Worm (Caenorhabditis elegans) whole organism, mixed stage, embryonic: ENCODE measurements around the gene elpc-2.

Experiments used
- ces-1 ChIP-seq: fragments of 150-350 bp; optimal IDR thresholded peaks from 2 replicates; lab custom pipeline; 2014; ENCODE audit warnings: missing biosample characterization, missing genetic modification reagents, missing genetic modification characterization
- elt-3 ChIP-seq: fragments of 150-350 bp; optimal IDR thresholded peaks from 2 replicates; lab custom pipeline; 2014; ENCODE audit warnings: missing biosample characterization, missing genetic modification characterization
- lsy-2 ChIP-seq: fragments of 150-350 bp; optimal IDR thresholded peaks from 2 replicates; lab custom pipeline; 2014; ENCODE audit warnings: missing biosample characterization, missing genetic modification characterization
- mep-1 ChIP-seq: fragments of 150-350 bp; optimal IDR thresholded peaks from 2 replicates; lab custom pipeline; 2017; ENCODE audit warnings: missing biosample characterization, missing genetic modification reagents, missing genetic modification characterization, inconsistent platforms
- mls-2 ChIP-seq: sonication (generic microtip); optimal IDR thresholded peaks from 2 replicates; lab custom pipeline; 2016; ENCODE audit warnings: mild to moderate bottlenecking, missing genetic modification characterization, moderate library complexity, missing compliant biosample characterization
- pha-4 ChIP-seq: fragments of 150-350 bp; optimal IDR thresholded peaks from 2 replicates; lab custom pipeline; 2018; ENCODE audit warnings: missing biosample characterization, missing genetic modification reagents, missing genetic modification characterization
- unc-62 ChIP-seq: fragments of 150-350 bp; optimal IDR thresholded peaks from 2 replicates; lab custom pipeline; 2014; ENCODE audit warnings: missing biosample characterization, missing genetic modification reagents, missing genetic modification characterization
- ztf-11 ChIP-seq: fragments of 150-350 bp; optimal IDR thresholded peaks from 2 replicates; lab custom pipeline; 2014; ENCODE audit warnings: missing biosample characterization, missing genetic modification characterization

- TF ChIP-seq ztf-11 (tag; lab: Kevin White, UChicago) (no peak), pha-4 (tag; lab: Kevin White, UChicago) (no peak), unc-62 (GFP tag; lab: Kevin White, UChicago) (no peak), mep-1 (tag; lab: Kevin White, UChicago) (no peak), ces-1 (GFP tag; lab: Kevin White, UChicago) (no peak), mls-2 (tag; lab: Kevin White, UChicago) (no peak), lsy-2 (tag; lab: Kevin White, UChicago) (no peak), elt-3 (tag; lab: Kevin White, UChicago) (no peak)
Measured at ce11 chrIII:12673382-12673970, at the start of gene elpc-2, which contains the start of gene taf-7.2.
